Fruit fly (Drosophila melanogaster): Measurements from ENCODE around the gene CG43391.

CG43391 gene

DNA sequence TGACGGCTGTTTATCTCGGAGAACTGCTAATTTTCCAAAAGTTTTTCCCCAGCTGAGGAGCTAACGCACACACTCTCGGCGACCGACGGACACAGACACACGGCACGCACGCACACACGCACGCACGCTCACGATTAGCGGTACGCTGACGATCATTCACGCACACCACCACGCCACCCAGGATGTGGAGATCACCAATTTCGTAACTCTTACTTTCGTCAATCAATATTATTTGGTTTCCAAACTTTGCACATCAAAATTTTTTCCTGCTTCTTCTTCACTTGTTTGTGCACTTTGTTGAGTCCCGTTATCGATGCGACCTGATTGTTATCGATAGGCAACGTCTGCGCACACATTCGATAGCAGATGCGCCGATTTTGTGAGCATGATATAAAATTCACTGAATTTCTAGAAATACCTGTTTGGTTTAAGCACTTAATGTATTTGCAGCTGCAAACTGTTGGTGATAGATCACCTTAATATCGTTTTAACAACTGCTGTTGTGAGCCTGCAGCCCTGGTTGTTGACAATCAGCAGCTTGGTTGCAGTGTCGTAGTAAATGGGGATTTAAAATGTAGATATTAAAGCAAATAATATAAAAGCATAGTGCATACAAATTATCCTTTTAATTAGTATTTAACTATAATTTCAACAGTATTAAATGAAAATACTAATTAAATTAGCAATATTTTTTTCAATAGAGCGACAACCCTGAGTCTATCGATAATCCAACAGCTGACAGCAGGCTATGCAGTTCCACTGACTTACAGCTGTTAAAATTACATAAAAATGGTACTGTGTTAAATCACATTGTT is 18.7 kb downstream of the CG43391 start, which contains the start of the genes CG7394 and Mob2 (continued):
- peak; percentile 93 for TF ChIP-seq sob (GFP tag; IDR thresholded peaks at IDR 0.05)
- no peak for TF ChIP-seq run (tag; optimal IDR thresholded peaks at IDR 0.05)
- TF ChIP-seq Dek (tag; optimal IDR thresholded peaks at IDR 0.05): peak; percentile 81
- TF ChIP-seq al (GFP tag; IDR thresholded peaks at IDR 0.05): peak; percentile 86
- peak; percentile 90 for TF ChIP-seq CG6689 (GFP tag; IDR thresholded peaks at IDR 0.05)
- TF ChIP-seq Ptx1 (GFP tag; IDR thresholded peaks at IDR 0.05): peak; percentile 91
- TF ChIP-seq CG1233 (GFP tag; optimal IDR thresholded peaks at IDR 0.05): peak; percentile 80
- TF ChIP-seq stc (GFP tag; IDR thresholded peaks at IDR 0.05): peak; percentile 85
- TF ChIP-seq danr (GFP tag; IDR thresholded peaks at IDR 0.05): peak; percentile 44
- TF ChIP-seq Hr39 (optimal IDR thresholded peaks at IDR 0.05): peak; percentile 94
- TF ChIP-seq CG17328 (GFP tag; IDR thresholded peaks at IDR 0.05): peak; percentile 92
- peak; percentile 17 for TF ChIP-seq NC2α (GFP tag; optimal IDR thresholded peaks at IDR 0.05)
- TF ChIP-seq CG14050 (GFP tag; IDR thresholded peaks at IDR 0.05): peak; percentile 82
- peak; percentile 64 for TF ChIP-seq psq (GFP tag; optimal IDR thresholded peaks at IDR 0.05)
- peak; percentile 81 for TF ChIP-seq ase (GFP tag; IDR thresholded peaks at IDR 0.05)
- peak; percentile 43 for TF ChIP-seq kah (GFP tag; optimal IDR thresholded peaks at IDR 0.05)
- peak; percentile 86 for TF ChIP-seq B-H2 (GFP tag; optimal IDR thresholded peaks at IDR 0.05)
- TF ChIP-seq CG15011 (GFP tag; optimal IDR thresholded peaks at IDR 0.05): peak; percentile 79
- peak; percentile 85 for TF ChIP-seq B-H1 (GFP tag; IDR thresholded peaks at IDR 0.05)
- peak; percentile 98 for TF ChIP-seq ewg (GFP tag; optimal IDR thresholded peaks at IDR 0.05)
- TF ChIP-seq CG7271 (tag; optimal IDR thresholded peaks at IDR 0.05): peak; percentile 68
- no peak for TF ChIP-seq zf30C (GFP tag; optimal IDR thresholded peaks at IDR 0.05)
- TF ChIP-seq CG6175 (GFP tag; IDR thresholded peaks at IDR 0.05): peak; percentile 83
- TF ChIP-seq tap (tag; optimal IDR thresholded peaks at IDR 0.05): peak; percentile 91
- TF ChIP-seq CG14965 (GFP tag; optimal IDR thresholded peaks at IDR 0.05; ENCODE audit: borderline replicate concordance): peak; percentile 9
- TF ChIP-seq HLHmδ (GFP tag; optimal IDR thresholded peaks at IDR 0.05): no peak
- peak; percentile 74 for TF ChIP-seq ATbp (GFP tag; optimal IDR thresholded peaks at IDR 0.05)
- TF ChIP-seq ken (GFP tag; IDR thresholded peaks at IDR 0.05): peak; percentile 93
- peak; percentile 97 for TF ChIP-seq sens (GFP tag)
- peak; percentile 83 for TF ChIP-seq CG6765 (GFP tag; optimal IDR thresholded peaks at IDR 0.05)
- TF ChIP-seq otp (GFP tag; IDR thresholded peaks at IDR 0.05): peak; percentile 79; the same call in 2 of the 3 replicates
- no peak for TF ChIP-seq Lpt (GFP tag; optimal IDR thresholded peaks at IDR 0.05)
- TF ChIP-seq Hmr (GFP tag; optimal IDR thresholded peaks at IDR 0.05): peak; percentile 88
- peak; percentile 67 for TF ChIP-seq CG11723 (GFP tag; optimal IDR thresholded peaks at IDR 0.05)
- TF ChIP-seq H2.0 (GFP tag; IDR thresholded peaks at IDR 0.05): peak; percentile 92
- TF ChIP-seq CG17361 (GFP tag; IDR thresholded peaks at IDR 0.05): peak; percentile 82
- peak; percentile 90 for TF ChIP-seq Abd-B (GFP tag; optimal IDR thresholded peaks at IDR 0.05)
- TF ChIP-seq nom (GFP tag; optimal IDR thresholded peaks at IDR 0.05): peak; percentile 14
- peak; percentile 7 for TF ChIP-seq pfk (GFP tag; optimal IDR thresholded peaks at IDR 0.05)
- peak; percentile 65 for TF ChIP-seq emc (GFP tag; optimal IDR thresholded peaks at IDR 0.05)
- TF ChIP-seq Ravus (GFP tag; IDR thresholded peaks at IDR 0.05): peak; percentile 59
- peak; percentile 67 for TF ChIP-seq Hey (tag; optimal IDR thresholded peaks at IDR 0.05)
- TF ChIP-seq CG10209 (GFP tag; optimal IDR thresholded peaks at IDR 0.05): peak; percentile 87
- peak; percentile 60 for TF ChIP-seq CG9797 (GFP tag; optimal IDR thresholded peaks at IDR 0.05)
- no peak for TF ChIP-seq yki (optimal IDR thresholded peaks at IDR 0.05)
- peak; percentile 77 for TF ChIP-seq Atf3 (GFP tag; optimal IDR thresholded peaks at IDR 0.05)
- TF ChIP-seq CTCF (GFP tag; optimal IDR thresholded peaks at IDR 0.05): peak; percentile 4
- peak; percentile 64 for TF ChIP-seq Side (GFP tag; optimal IDR thresholded peaks at IDR 0.05)
- peak; percentile 63 for TF ChIP-seq D (optimal IDR thresholded peaks at IDR 0.05)
- TF ChIP-seq D (GFP tag; optimal IDR thresholded peaks at IDR 0.05): peak; percentile 70
- TF ChIP-seq az2 (GFP tag; optimal IDR thresholded peaks at IDR 0.05): peak; percentile 92
- peak; percentile 48 for TF ChIP-seq Usf (GFP tag; optimal IDR thresholded peaks at IDR 0.05)
